Fruit fly (Drosophila melanogaster) whole organism, wandering third instar larva: ENCODE measurements around the gene pip.

Experiments used
- Abd-B ChIP-seq: fragments of >200 bp; optimal IDR thresholded peaks from 2 replicates; lab custom pipeline; 2017; ENCODE audit warnings: missing biosample characterization, missing genetic modification characterization
- CG32264 ChIP-seq: fragments of 200-800 bp; sonication (Bioruptor generic); optimal IDR thresholded peaks from 2 replicates; lab custom pipeline; 2016; ENCODE audit warnings: missing biosample characterization, missing genetic modification characterization
- CG9705 ChIP-seq: fragments of 200-800 bp; sonication (Bioruptor generic); optimal IDR thresholded peaks from 2 replicates; lab custom pipeline; 2018; ENCODE audit warnings: missing biosample characterization, mild to moderate bottlenecking, missing genetic modification characterization
- CrebA ChIP-seq: fragments of 200-800 bp; sonication (Bioruptor generic); optimal IDR thresholded peaks from 2 replicates; lab custom pipeline; 2016; ENCODE audit warnings: missing biosample characterization, mild to moderate bottlenecking, missing genetic modification characterization, borderline replicate concordance
- Dfd ChIP-seq: fragments of >200 bp; optimal IDR thresholded peaks from 2 replicates; lab custom pipeline; 2017; ENCODE audit warnings: missing biosample characterization, missing genetic modification characterization
- Dif ChIP-seq: fragments of 200-275, 200-300 bp; sonication (Bioruptor generic); optimal IDR thresholded peaks from 2 replicates; lab custom pipeline; 2018; ENCODE audit warnings: missing biosample characterization, missing genetic modification characterization; ENCODE audit not compliant: partially characterized antibody
- GATAd ChIP-seq: sonication (Bioruptor generic); optimal IDR thresholded peaks from 2 replicates; lab custom pipeline; 2016; ENCODE audit warnings: missing biosample characterization, missing genetic modification characterization
- Hnf4 ChIP-seq: fragments of 200-800 bp; sonication (Bioruptor generic); optimal IDR thresholded peaks from 2 replicates; lab custom pipeline; 2016; ENCODE audit warnings: missing biosample characterization, mild to moderate bottlenecking, missing genetic modification characterization
- Hr78 ChIP-seq: fragments of >200 bp; optimal IDR thresholded peaks from 2 replicates; lab custom pipeline; 2017; ENCODE audit warnings: missing biosample characterization, missing genetic modification characterization
- Hr83 ChIP-seq: fragments of 200-300 bp; sonication (Bioruptor generic); optimal IDR thresholded peaks from 2 replicates; lab custom pipeline; 2016; ENCODE audit warnings: missing biosample characterization, mild to moderate bottlenecking, missing genetic modification characterization, moderate library complexity; ENCODE audit not compliant: poor library complexity, severe bottlenecking
- Jra ChIP-seq: sonication (Bioruptor generic); optimal IDR thresholded peaks from 2 replicates; lab custom pipeline; 2016; ENCODE audit warnings: missing biosample characterization, missing genetic modification characterization
- Mio ChIP-seq: sonication (Bioruptor generic); optimal IDR thresholded peaks from 2 replicates; lab custom pipeline; 2016; ENCODE audit warnings: missing biosample characterization, missing genetic modification characterization
- Myc ChIP-seq: fragments of >200 bp; optimal IDR thresholded peaks from 2 replicates; lab custom pipeline; 2017
- N ChIP-seq: fragments of >200 bp; optimal IDR thresholded peaks from 2 replicates; lab custom pipeline; 2018; ENCODE audit warnings: missing biosample characterization, missing external identifiers, missing genetic modification characterization
- OdsH ChIP-seq: fragments of 200-800 bp; sonication (Bioruptor generic); optimal IDR thresholded peaks from 2 replicates; lab custom pipeline; 2016; ENCODE audit warnings: missing biosample characterization, mild to moderate bottlenecking, missing genetic modification characterization
- Rel ChIP-seq, 2 experiments: fragments of 200-800 bp; sonication (Bioruptor generic) in 1 of 2; optimal IDR thresholded peaks; 2 replicates in 1 of 2; 3 replicates in 1 of 2; lab custom pipeline; 2016 to 2019; ENCODE audit warnings: mild to moderate bottlenecking in 2 of 2, missing biosample characterization in 2 of 2, missing genetic modification characterization in 2 of 2, moderate library complexity in 1 of 2
- Sp1 ChIP-seq: fragments of 200-800 bp; sonication (Bioruptor generic); optimal IDR thresholded peaks from 3 replicates; lab custom pipeline; 2019; ENCODE audit warnings: missing biosample characterization, mild to moderate bottlenecking, missing genetic modification characterization, moderate library complexity
- Vsx2 ChIP-seq: fragments of 200-300, 225-300 bp; sonication (Bioruptor generic); optimal IDR thresholded peaks from 2 replicates; lab custom pipeline; 2018; ENCODE audit warnings: missing biosample characterization, missing genetic modification characterization; ENCODE audit not compliant: partially characterized antibody
- br ChIP-seq: fragments of 200-800 bp; sonication (Bioruptor generic); optimal IDR thresholded peaks from 2 replicates; lab custom pipeline; 2016; ENCODE audit warnings: missing biosample characterization, missing genetic modification characterization
- brk ChIP-seq: fragments of 200-800 bp; sonication (Bioruptor generic); optimal IDR thresholded peaks from 2 replicates; lab custom pipeline; 2016; ENCODE audit warnings: missing biosample characterization, mild to moderate bottlenecking, missing genetic modification characterization
- dmrt93B ChIP-seq: fragments of 200-800 bp; sonication (Bioruptor generic); optimal IDR thresholded peaks from 2 replicates; lab custom pipeline; 2018; ENCODE audit warnings: missing biosample characterization, mild to moderate bottlenecking, missing genetic modification characterization
- dsf ChIP-seq: sonication (Bioruptor generic); optimal IDR thresholded peaks from 2 replicates; lab custom pipeline; 2016; ENCODE audit warnings: missing biosample characterization, missing genetic modification characterization, borderline replicate concordance
- ey ChIP-seq: fragments of 200-800 bp; sonication (Bioruptor generic); optimal IDR thresholded peaks from 2 replicates; lab custom pipeline; 2016; ENCODE audit warnings: missing biosample characterization, missing genetic modification characterization
- foxo ChIP-seq, 2 experiments: fragments of 200-800 bp; sonication (Bioruptor generic); optimal IDR thresholded peaks; 2 replicates in 1 of 2; 3 replicates in 1 of 2; lab custom pipeline; 2016 to 2017; ENCODE audit warnings: missing biosample characterization in 2 of 2, missing genetic modification characterization in 2 of 2
- fru ChIP-seq: fragments of 200-800 bp; sonication (Bioruptor generic); optimal IDR thresholded peaks from 3 replicates; lab custom pipeline; 2016; ENCODE audit warnings: missing biosample characterization, mild to moderate bottlenecking, missing genetic modification characterization
- h ChIP-seq: fragments of 200-800 bp; sonication (Bioruptor generic); optimal IDR thresholded peaks from 3 replicates; lab custom pipeline; 2016; ENCODE audit warnings: missing biosample characterization, mild to moderate bottlenecking, missing genetic modification characterization
- lola ChIP-seq: fragments of >200 bp; optimal IDR thresholded peaks from 2 replicates; lab custom pipeline; 2017; ENCODE audit warnings: missing biosample characterization, missing genetic modification characterization
- pan ChIP-seq: fragments of >200 bp; optimal IDR thresholded peaks from 2 replicates; lab custom pipeline; 2017
- rgr ChIP-seq: fragments of 200-800 bp; sonication (Bioruptor generic); optimal IDR thresholded peaks from 3 replicates; lab custom pipeline; 2016; ENCODE audit warnings: missing biosample characterization, mild to moderate bottlenecking, missing genetic modification characterization
- sv ChIP-seq: fragments of 200-800 bp; sonication (Bioruptor generic); optimal IDR thresholded peaks from 3 replicates; lab custom pipeline; 2016; ENCODE audit warnings: missing biosample characterization, missing genetic modification characterization
- tai ChIP-seq: sonication (Bioruptor generic); optimal IDR thresholded peaks from 2 replicates; lab custom pipeline; 2016; ENCODE audit warnings: missing biosample characterization, missing genetic modification characterization
- usp ChIP-seq: fragments of >200 bp; optimal IDR thresholded peaks from 2 replicates; lab custom pipeline; 2017; ENCODE audit warnings: missing biosample characterization, missing genetic modification characterization
- woc ChIP-seq: sonication (Bioruptor generic); optimal IDR thresholded peaks from 2 replicates; lab custom pipeline; 2016; ENCODE audit warnings: missing biosample characterization, mild to moderate bottlenecking, missing genetic modification characterization

pip gene

DNA sequence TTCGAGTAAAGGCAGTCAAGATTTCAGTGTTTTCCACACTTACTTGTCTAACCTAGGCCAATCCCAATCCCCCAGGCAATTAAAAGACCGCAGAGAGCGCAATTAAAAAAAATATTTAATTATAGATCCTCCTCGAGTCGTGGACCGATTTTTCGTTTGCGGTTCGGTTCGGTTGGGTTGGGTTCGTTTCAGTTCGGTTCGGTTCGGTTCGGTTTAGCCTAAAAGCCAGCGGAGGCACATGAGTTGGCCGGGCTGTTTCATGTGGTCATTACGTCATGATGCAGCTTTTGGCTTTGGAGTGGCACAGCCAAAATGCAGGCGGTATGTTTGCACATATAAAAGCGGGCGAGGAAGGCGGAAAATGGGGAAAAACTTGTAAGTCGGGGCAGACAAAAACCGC lies 5.6 kb downstream of the pip start:
- TF ChIP-seq Abd-B (GFP tag; lab: Kevin White, UChicago) (no peak), h (GFP tag; lab: Kevin White, UChicago) (no peak), fru (GFP tag; lab: Kevin White, UChicago) (no peak), Dif (GFP tag; lab: Kevin White, UChicago) (no peak), tai (GFP tag; lab: Kevin White, UChicago) (no peak), Myc (lab: Kevin White, UChicago) (no peak), brk (GFP tag; lab: Kevin White, UChicago) (no peak), CrebA (no peak), Vsx2 (no peak), woc (GFP tag; lab: Kevin White, UChicago) (no peak), GATAd (GFP tag; lab: Kevin White, UChicago) (no peak), lola (no peak), dmrt93B (no peak), Jra (GFP tag; lab: Kevin White, UChicago) (no peak)

- TF ChIP-seq woc (GFP tag; lab: Kevin White, UChicago), result no peak
- TF ChIP-seq Sp1, result no peak
- no peak for TF ChIP-seq dsf (GFP tag; lab: Kevin White, UChicago)
- no peak for TF ChIP-seq br (GFP tag; lab: Kevin White, UChicago)
- TF ChIP-seq tai (GFP tag; lab: Kevin White, UChicago), result no peak
- TF ChIP-seq brk (GFP tag; lab: Kevin White, UChicago), result no peak
- TF ChIP-seq Myc (lab: Kevin White, UChicago), result no peak
- no peak for TF ChIP-seq CG9705
- TF ChIP-seq sv, result no peak
- TF ChIP-seq Hr78 (GFP tag; lab: Kevin White, UChicago), result no peak
- no peak for TF ChIP-seq GATAd (GFP tag; lab: Kevin White, UChicago)
Measured at dm6 chr3L:19329499-19329898, 7.9 kb downstream of the pip start.

- TF ChIP-seq Hr83 (GFP tag; lab: Kevin White, UChicago) (no peak), Dfd (GFP tag; lab: Kevin White, UChicago) (peak; percentile 43)
Measured at dm6 chr3L:19328076-19328475, 9.3 kb downstream of the pip start.

DNA sequence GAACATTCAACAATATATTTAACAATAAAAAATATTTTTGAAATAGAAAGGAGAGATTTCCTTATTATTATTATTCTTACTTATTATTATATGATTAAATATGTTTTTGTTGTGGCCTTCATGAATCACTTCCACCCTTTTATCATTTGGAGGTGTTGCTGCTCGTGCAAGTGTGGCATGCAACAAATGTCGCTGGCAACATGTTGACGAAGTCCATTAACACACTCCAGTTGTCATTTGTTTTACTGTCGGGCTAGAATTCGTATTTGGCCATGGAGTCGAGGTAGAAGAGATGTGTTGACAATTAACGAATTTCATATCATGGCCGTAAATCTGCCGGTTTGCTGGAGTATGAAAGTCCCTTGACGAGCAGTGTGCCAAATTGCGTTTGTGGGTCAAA lies 10.2 kb downstream of the pip start:
- TF ChIP-seq foxo (GFP tag; optimal IDR thresholded peaks at IDR 0.05; lab: Kevin White, UChicago), result no peak

DNA sequence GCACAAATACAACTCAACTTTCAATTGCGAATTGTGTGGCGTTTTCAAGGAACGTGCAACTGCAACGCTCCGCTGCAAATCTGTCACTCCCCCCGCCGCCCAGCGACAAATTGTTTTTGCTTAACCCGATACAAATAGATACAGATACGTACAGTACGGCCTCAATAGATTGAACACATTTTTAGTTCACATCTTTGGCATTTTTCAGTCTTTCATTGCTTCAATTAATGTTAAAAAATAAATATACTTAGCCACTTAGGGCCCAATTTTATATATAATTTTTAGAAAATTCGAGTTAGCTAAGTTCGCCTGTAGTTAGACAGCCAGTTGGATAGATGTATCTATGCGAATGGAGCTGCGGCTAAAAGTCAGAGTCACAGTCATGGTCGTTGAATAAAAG lies 11.4 kb downstream of the pip start:
- no peak for TF ChIP-seq usp
- TF ChIP-seq lola, result no peak
- TF ChIP-seq foxo (GFP tag; optimal IDR thresholded peaks at IDR 0.05; lab: Kevin White, UChicago), result no peak
- no peak for TF ChIP-seq CG32264 (GFP tag; lab: Kevin White, UChicago)
- TF ChIP-seq Hnf4, result no peak
- no peak for TF ChIP-seq Rel (GFP tag; optimal IDR thresholded peaks at IDR 0.05; lab: Kevin White, UChicago)
- no peak for TF ChIP-seq Rel (tag; optimal IDR thresholded peaks at IDR 0.05; lab: Kevin White, UChicago)
- no peak for TF ChIP-seq Hr78 (GFP tag; lab: Kevin White, UChicago)
- no peak for TF ChIP-seq OdsH (GFP tag; lab: Kevin White, UChicago)
- no peak for TF ChIP-seq CG9705
- no peak for TF ChIP-seq Mio (GFP tag; lab: Kevin White, UChicago)
- TF ChIP-seq dmrt93B, result no peak
- TF ChIP-seq h (GFP tag; lab: Kevin White, UChicago), result no peak
- TF ChIP-seq GATAd (GFP tag; lab: Kevin White, UChicago), result no peak
- TF ChIP-seq sv, result no peak
- no peak for TF ChIP-seq br (GFP tag; lab: Kevin White, UChicago)
- TF ChIP-seq Dif (GFP tag; lab: Kevin White, UChicago), result no peak

- no peak for TF ChIP-seq Rel (GFP tag; optimal IDR thresholded peaks at IDR 0.05; lab: Kevin White, UChicago)
- no peak for TF ChIP-seq Rel (tag; optimal IDR thresholded peaks at IDR 0.05; lab: Kevin White, UChicago)
- no peak for TF ChIP-seq usp
- TF ChIP-seq brk (GFP tag; lab: Kevin White, UChicago), result no peak
- TF ChIP-seq Sp1, result no peak
- no peak for TF ChIP-seq N (GFP tag; lab: Kevin White, UChicago)
- no peak for TF ChIP-seq tai (GFP tag; lab: Kevin White, UChicago)
- TF ChIP-seq woc (GFP tag; lab: Kevin White, UChicago), result no peak
- TF ChIP-seq dmrt93B, result no peak
- no peak for TF ChIP-seq Vsx2
- no peak for TF ChIP-seq Jra (GFP tag; lab: Kevin White, UChicago)
- TF ChIP-seq h (GFP tag; lab: Kevin White, UChicago), result no peak
- no peak for TF ChIP-seq Hr78 (GFP tag; lab: Kevin White, UChicago)
- TF ChIP-seq ey (GFP tag; lab: Kevin White, UChicago), result no peak
- TF ChIP-seq GATAd (GFP tag; lab: Kevin White, UChicago), result no peak
- TF ChIP-seq rgr, result no peak
- TF ChIP-seq pan (lab: Kevin White, UChicago), result no peak
- TF ChIP-seq OdsH (GFP tag; lab: Kevin White, UChicago), result no peak
Measured at dm6 chr3L:19316638-19317037, 20.8 kb downstream of the pip start.
